Worm (Caenorhabditis elegans): ENCODE data around the gene attf-3.
"Not testable (repeated sequence)": the region's sequence is repeated elsewhere in the genome, so short reads cannot be mapped to it uniquely, and the experiment has no call there.

Gene attf-3

ce11 chrIII:98822-99221 lies 12.6 kb upstream of the attf-3 start, which contains the start of gene C29F9.9:
Gene C29F9.9 (minus strand): TSS chrIII:98922.
- TF ChIP-seq flt-1 (GFP tag; IDR thresholded peaks at IDR 0.05); ztf-23 (GFP tag; IDR thresholded peaks at IDR 0.05); cog-1 (tag; optimal IDR thresholded peaks at IDR 0.05): not testable (repeated sequence)

ce11 chrIII:97018-97417 lies 10.8 kb upstream of the attf-3 start, which contains the start of gene C29F9.8:
Gene C29F9.8 (minus strand): TSS chrIII:97118.
- TF ChIP-seq tab-1, ztf-23, ztf-29 (GFP tag; IDR thresholded peaks at IDR 0.05): not testable (repeated sequence)

DNA sequence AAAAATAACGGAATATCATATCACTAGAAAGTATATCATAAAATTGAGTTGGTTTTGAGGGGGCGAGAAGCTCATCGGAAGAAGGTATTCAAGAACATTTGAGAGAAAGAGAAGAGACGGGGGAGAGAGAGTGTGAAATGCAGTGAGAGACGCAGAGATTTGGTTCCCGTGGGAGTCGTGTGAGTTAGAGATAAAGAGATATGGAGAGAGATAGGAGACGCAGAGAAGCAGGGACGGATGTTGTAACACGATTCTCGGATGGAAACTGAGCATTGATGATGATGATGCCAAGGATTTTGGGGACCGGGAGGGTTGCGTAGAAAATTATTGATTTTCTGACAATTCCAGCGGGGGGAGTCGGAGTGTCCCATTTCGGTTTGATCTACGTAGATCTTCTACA lies 10.0 kb upstream of the attf-3 start:
- no peak for TF ChIP-seq med-1 (GFP tag; optimal IDR thresholded peaks at IDR 0.05; ENCODE audit: insufficient read depth)

- TF ChIP-seq T22C8.4 (GFP tag; IDR thresholded peaks at IDR 0.05) (no peak), flt-1 (GFP tag; IDR thresholded peaks at IDR 0.05) (no peak), ztf-29 (GFP tag; IDR thresholded peaks at IDR 0.05) (no peak), klf-2 (GFP tag; conservative IDR thresholded peaks at IDR 0.05) (no peak), tab-1 (GFP tag; IDR thresholded peaks at IDR 0.05) (no peak), med-1 (GFP tag; optimal IDR thresholded peaks at IDR 0.05; ENCODE audit: insufficient read depth) (no peak), ztf-23 (GFP tag; IDR thresholded peaks at IDR 0.05) (no peak), ref-1 (GFP tag; conservative IDR thresholded peaks at IDR 0.05) (no peak), cog-1 (tag; optimal IDR thresholded peaks at IDR 0.05) (no peak)
Observed at ce11 chrIII:94759-95330, 8.7 kb upstream of the attf-3 start, which contains the start of gene pat-4. Gene pat-4 (minus strand): TSS chrIII:94809.

ce11 chrIII:92247-92646 lies 6.1 kb upstream of the attf-3 start:
- no peak for TF ChIP-seq tab-1 (GFP tag; IDR thresholded peaks at IDR 0.05)
- no peak for TF ChIP-seq ztf-23 (GFP tag; IDR thresholded peaks at IDR 0.05)
- TF ChIP-seq T22C8.4 (GFP tag; IDR thresholded peaks at IDR 0.05): no peak
- TF ChIP-seq ztf-29 (GFP tag; IDR thresholded peaks at IDR 0.05): no peak
- no peak for TF ChIP-seq flt-1 (GFP tag; IDR thresholded peaks at IDR 0.05)
- TF ChIP-seq med-1 (GFP tag; optimal IDR thresholded peaks at IDR 0.05; ENCODE audit: insufficient read depth): no peak
- TF ChIP-seq cog-1 (tag; optimal IDR thresholded peaks at IDR 0.05): no peak
- TF ChIP-seq klf-2 (GFP tag; conservative IDR thresholded peaks at IDR 0.05): no peak
- TF ChIP-seq ref-1 (GFP tag; conservative IDR thresholded peaks at IDR 0.05): no peak

DNA sequence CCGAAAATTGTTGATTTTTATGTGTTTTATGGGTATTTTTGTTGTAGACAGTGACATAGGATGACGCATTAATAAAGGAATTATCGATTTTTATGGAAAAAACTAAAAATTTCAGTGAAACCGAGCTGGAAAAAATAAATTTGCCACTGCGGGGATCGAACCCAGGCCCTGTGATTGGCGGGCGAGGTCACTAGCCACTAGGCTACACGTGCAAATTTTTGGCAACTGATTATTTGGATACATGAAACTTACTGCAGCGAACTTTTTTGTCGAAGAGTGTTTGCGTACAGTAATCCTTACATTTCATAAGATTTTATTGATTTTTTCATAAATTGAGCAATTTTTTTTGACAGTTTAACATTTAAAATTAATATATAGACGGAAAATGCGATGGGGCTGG lies 3.0 kb upstream of the attf-3 start:
- TF ChIP-seq cog-1 (tag; optimal IDR thresholded peaks at IDR 0.05): no peak
- TF ChIP-seq ztf-29 (GFP tag; IDR thresholded peaks at IDR 0.05): 0 out of 2 replicates have a peak, but pooled peaks have one; percentile 26
- TF ChIP-seq T22C8.4 (GFP tag; IDR thresholded peaks at IDR 0.05): 0 out of 2 replicates have a peak, but pooled peaks have one; percentile 28
- peak; percentile 69; the same call in 1 of the 2 replicates for TF ChIP-seq tab-1 (GFP tag; IDR thresholded peaks at IDR 0.05)
- TF ChIP-seq klf-2 (GFP tag; conservative IDR thresholded peaks at IDR 0.05): no peak
- TF ChIP-seq med-1 (GFP tag; optimal IDR thresholded peaks at IDR 0.05; ENCODE audit: insufficient read depth): no peak
- 0 out of 2 replicates have a peak, but pooled peaks have one; percentile 35 for TF ChIP-seq ztf-23 (GFP tag; IDR thresholded peaks at IDR 0.05)
- peak; percentile 44; the same call in 1 of the 2 replicates for TF ChIP-seq ref-1 (GFP tag; conservative IDR thresholded peaks at IDR 0.05)
- TF ChIP-seq flt-1 (GFP tag; IDR thresholded peaks at IDR 0.05): peak; percentile 81

- TF ChIP-seq flt-1 (GFP tag; IDR thresholded peaks at IDR 0.05): no peak
- TF ChIP-seq tab-1 (GFP tag; IDR thresholded peaks at IDR 0.05): no peak
- peak; percentile 33 for TF ChIP-seq cog-1 (tag; optimal IDR thresholded peaks at IDR 0.05)
- TF ChIP-seq T22C8.4 (GFP tag; IDR thresholded peaks at IDR 0.05): peak; percentile 86
Observed at ce11 chrIII:87183-87582, 999 bp upstream of the attf-3 start, which contains the start of the genes F54C4.4 and mrpl-40. Gene F54C4.4 (minus strand): TSS chrIII:87381. Gene mrpl-40 (plus strand): TSS chrIII:87559.

- TF ChIP-seq tab-1 (GFP tag; IDR thresholded peaks at IDR 0.05) (no peak), T22C8.4 (GFP tag; IDR thresholded peaks at IDR 0.05) (no peak), ztf-23 (GFP tag; IDR thresholded peaks at IDR 0.05) (no peak), ztf-29 (GFP tag; IDR thresholded peaks at IDR 0.05) (no peak), flt-1 (GFP tag; IDR thresholded peaks at IDR 0.05) (no peak), ref-1 (GFP tag; conservative IDR thresholded peaks at IDR 0.05) (no peak), cog-1 (tag; optimal IDR thresholded peaks at IDR 0.05) (no peak), klf-2 (GFP tag; conservative IDR thresholded peaks at IDR 0.05) (no peak), med-1 (GFP tag; optimal IDR thresholded peaks at IDR 0.05; ENCODE audit: insufficient read depth) (no peak)
Observed at ce11 chrIII:84372-84771, 1.8 kb downstream of the attf-3 start.

- no peak for TF ChIP-seq med-1 (GFP tag; optimal IDR thresholded peaks at IDR 0.05; ENCODE audit: insufficient read depth)
- TF ChIP-seq tab-1 (GFP tag; IDR thresholded peaks at IDR 0.05): no peak
- no peak for TF ChIP-seq flt-1 (GFP tag; IDR thresholded peaks at IDR 0.05)
- no peak for TF ChIP-seq ztf-23 (GFP tag; IDR thresholded peaks at IDR 0.05)
- TF ChIP-seq T22C8.4 (GFP tag; IDR thresholded peaks at IDR 0.05): no peak
- no peak for TF ChIP-seq ref-1 (GFP tag; conservative IDR thresholded peaks at IDR 0.05)
- no peak for TF ChIP-seq klf-2 (GFP tag; conservative IDR thresholded peaks at IDR 0.05)
- TF ChIP-seq ztf-29 (GFP tag; IDR thresholded peaks at IDR 0.05): no peak
- no peak for TF ChIP-seq cog-1 (tag; optimal IDR thresholded peaks at IDR 0.05)
Observed at ce11 chrIII:72078-72477, 14.1 kb downstream of the attf-3 start.

- no peak for TF ChIP-seq ref-1 (GFP tag; conservative IDR thresholded peaks at IDR 0.05)
- no peak for TF ChIP-seq T22C8.4 (GFP tag; IDR thresholded peaks at IDR 0.05)
- TF ChIP-seq cog-1 (tag; optimal IDR thresholded peaks at IDR 0.05): no peak
- no peak for TF ChIP-seq ztf-29 (GFP tag; IDR thresholded peaks at IDR 0.05)
- no peak for TF ChIP-seq flt-1 (GFP tag; IDR thresholded peaks at IDR 0.05)
- no peak for TF ChIP-seq klf-2 (GFP tag; conservative IDR thresholded peaks at IDR 0.05)
- no peak for TF ChIP-seq med-1 (GFP tag; optimal IDR thresholded peaks at IDR 0.05; ENCODE audit: insufficient read depth)
- TF ChIP-seq ztf-23 (GFP tag; IDR thresholded peaks at IDR 0.05): no peak
- TF ChIP-seq tab-1 (GFP tag; IDR thresholded peaks at IDR 0.05): no peak
Observed at ce11 chrIII:69652-70051, 16.5 kb downstream of the attf-3 start, which contains the start of gene spt-4. Gene spt-4 (minus strand): TSS chrIII:69752.

All from whole organism, midembryonic.